Fruit fly (Drosophila melanogaster): Measurements from ENCODE around the gene COX5B.

DNA sequence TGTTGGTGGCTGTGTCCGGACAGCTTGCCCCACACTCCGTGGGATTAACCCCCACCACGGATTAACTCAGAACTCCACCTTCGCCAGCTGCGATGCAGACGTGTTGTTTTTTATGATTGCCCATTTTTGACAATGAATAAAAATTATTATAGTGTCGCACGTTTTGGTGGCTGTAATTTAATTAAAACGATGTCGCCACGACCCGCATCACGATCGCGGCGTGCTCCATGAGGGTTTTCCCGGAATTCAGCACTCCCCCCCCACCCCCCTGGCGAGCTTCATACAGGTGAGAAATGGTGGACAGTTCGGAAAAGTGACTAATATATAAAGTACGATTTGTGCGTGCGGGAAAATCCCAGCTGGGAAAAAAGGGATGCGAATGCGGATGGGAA is 3.8 kb upstream of the COX5B start:
- TF ChIP-seq tj (GFP tag; optimal IDR thresholded peaks at IDR 0.05) (no peak), pad (GFP tag; optimal IDR thresholded peaks at IDR 0.05) (no peak)
